Fruit fly (Drosophila melanogaster): ENCODE measurements around the gene eff.

- TF ChIP-seq CG8478 (optimal IDR thresholded peaks at IDR 0.05), result no peak
- TF ChIP-seq CTCF (optimal IDR thresholded peaks at IDR 0.05), result no peak
Measured at dm6 chr3R:14705270-14705669, 35.8 kb downstream of the eff start.
